Worm (Caenorhabditis elegans): ENCODE measurements around the gene C16C8.5.

DNA sequence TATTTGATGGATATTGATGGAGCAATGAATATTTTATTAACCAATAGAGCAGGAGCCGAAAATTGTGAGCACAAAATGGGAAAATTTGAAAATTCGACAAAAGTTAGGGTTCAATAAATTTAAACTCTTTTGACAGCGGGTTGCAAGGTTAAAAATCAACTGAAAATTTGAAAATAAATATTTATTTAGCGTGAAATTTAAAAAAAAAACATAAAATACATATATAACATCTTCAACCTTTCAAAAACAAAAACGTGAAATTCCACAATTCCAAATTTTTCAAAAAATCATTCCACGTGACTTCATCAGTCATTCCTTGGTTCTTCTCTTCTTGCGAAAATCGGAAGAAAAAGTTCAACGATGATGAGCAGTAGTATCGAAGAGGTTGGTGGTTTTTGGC, 15.8 kb downstream of the C16C8.5 start, which contains the start of gene C16C8.18:
- no peak for TF ChIP-seq lsy-2 (tag; optimal IDR thresholded peaks at IDR 0.05)
- TF ChIP-seq snpc-4 (tag; optimal IDR thresholded peaks at IDR 0.05) = no peak

All from whole organism, L2 larva.